Fruit fly (Drosophila melanogaster): Measurements from ENCODE around the gene CG18809.

DNA sequence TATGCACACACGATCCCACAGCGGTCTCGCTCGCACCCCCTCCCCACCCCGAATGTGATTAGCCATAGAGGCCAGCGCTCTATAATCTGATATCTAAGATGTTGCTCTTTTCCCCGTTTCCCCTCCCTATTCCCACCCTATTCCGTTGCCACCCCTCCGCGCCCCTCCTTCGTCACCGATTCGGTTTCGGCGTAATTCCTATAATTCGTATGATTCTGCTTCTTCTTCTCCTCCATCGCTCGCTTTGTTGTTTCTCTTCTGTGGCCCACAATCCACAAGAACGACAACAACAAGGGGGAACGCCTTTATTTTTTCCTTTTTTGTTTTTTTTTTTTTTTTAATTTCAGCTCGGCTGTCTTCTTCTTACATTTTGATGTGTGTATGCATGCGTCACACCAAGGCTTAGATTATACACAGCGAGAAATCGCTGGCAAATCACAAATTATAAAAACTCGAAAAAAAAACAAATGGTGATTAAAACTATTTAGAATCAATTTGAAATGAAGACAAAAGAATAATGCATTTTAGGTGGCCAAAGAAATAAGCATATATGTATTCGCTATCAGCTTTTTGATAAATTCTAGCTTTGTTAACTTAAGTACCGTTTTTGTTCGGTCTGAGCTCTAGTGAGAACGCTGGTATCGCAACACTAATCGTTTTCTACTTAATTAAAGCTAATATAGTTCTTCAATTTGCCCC lies 25.8 kb upstream of the CG18809 start:
- TF ChIP-seq CG17806 (tag; optimal IDR thresholded peaks at IDR 0.05) (peak; percentile 64), CG34367 (tag; optimal IDR thresholded peaks at IDR 0.05) (peak; percentile 46), fd96Ca (GFP tag; IDR thresholded peaks at IDR 0.05) (no peak), Pif1B (GFP tag; optimal IDR thresholded peaks at IDR 0.05) (peak; percentile 51), CG32121 (GFP tag; IDR thresholded peaks at IDR 0.05) (no peak), CG12605 (GFP tag; IDR thresholded peaks at IDR 0.05) (peak; percentile 7; the same call in 1 of the 2 replicates), CG8301 (tag; optimal IDR thresholded peaks at IDR 0.05) (peak; percentile 45), Ets98B (GFP tag; IDR thresholded peaks at IDR 0.05) (no peak), D1 (tag; optimal IDR thresholded peaks at IDR 0.05) (no peak)

Measured in whole organism, pupa.